Worm (Caenorhabditis elegans): ENCODE data around the gene srh-234.

ce11 chrV:7693394-7693793 lies 41.7 kb upstream of the srh-234 start, which contains the start of gene C12D5.10:
- no peak for TF ChIP-seq snpc-4 (tag; optimal IDR thresholded peaks at IDR 0.05)
- TF ChIP-seq M03D4.4 (tag; optimal IDR thresholded peaks at IDR 0.05), result no peak
- no peak for TF ChIP-seq ces-1 (GFP tag; optimal IDR thresholded peaks at IDR 0.05)
- no peak for TF ChIP-seq nhr-237 (tag; optimal IDR thresholded peaks at IDR 0.05)
- no peak for TF ChIP-seq lsy-2 (tag; optimal IDR thresholded peaks at IDR 0.05)
- TF ChIP-seq ztf-11 (tag; optimal IDR thresholded peaks at IDR 0.05), result no peak
- TF ChIP-seq sptf-1 (tag; optimal IDR thresholded peaks at IDR 0.05), result no peak
- TF ChIP-seq nhr-12 (tag; optimal IDR thresholded peaks at IDR 0.05), result no peak
- TF ChIP-seq elt-3 (tag; optimal IDR thresholded peaks at IDR 0.05), result no peak
- TF ChIP-seq unc-62 (GFP tag; optimal IDR thresholded peaks at IDR 0.05), result no peak
